Fruit fly (Drosophila melanogaster) whole organism, embryonic: Measurements from ENCODE around the gene Mct1.

ENCODE experiments used
- Abd-B ChIP-seq: fragments of 200-800 bp; sonication (Bioruptor generic); optimal IDR thresholded peaks from 2 replicates; lab custom pipeline; 2018; ENCODE audit warnings: missing biosample characterization, mild to moderate bottlenecking, missing genetic modification characterization, moderate library complexity
- Ada2b ChIP-seq: fragments of 200-800 bp; sonication (Bioruptor generic); IDR thresholded peaks from 2 replicates; pipeline ENCODE4 v1.3.6; 2022; ENCODE audit warnings: missing biosample characterization, missing genetic modification characterization
- Antp ChIP-seq: fragments of 200-800 bp; sonication (Bioruptor generic); optimal IDR thresholded peaks from 3 replicates; lab custom pipeline; 2016; ENCODE audit warnings: missing biosample characterization, missing genetic modification characterization
- B-H1 ChIP-seq: fragments of 200-800 bp; sonication (Bioruptor generic); IDR thresholded peaks from 3 replicates; pipeline ENCODE4 v1.3.6; 2022; ENCODE audit warnings: missing biosample characterization, missing genetic modification characterization
- CG10267 ChIP-seq: fragments of 200-800 bp; sonication (Bioruptor generic); optimal IDR thresholded peaks from 2 replicates; lab custom pipeline; 2018; ENCODE audit warnings: missing biosample characterization, mild to moderate bottlenecking, missing genetic modification characterization, moderate library complexity
- CG10431 ChIP-seq: fragments of 200-800 bp; sonication (Bioruptor generic); optimal IDR thresholded peaks from 3 replicates; lab custom pipeline; 2018; ENCODE audit warnings: missing biosample characterization, mild to moderate bottlenecking, missing genetic modification characterization
- CG11085 ChIP-seq: fragments of 200-800 bp; sonication (Bioruptor generic); IDR thresholded peaks from 2 replicates; pipeline ENCODE4 v1.3.6; 2022; ENCODE audit warnings: missing biosample characterization, missing genetic modification characterization
- CG11695 ChIP-seq: fragments of 200-800 bp; sonication (Bioruptor generic); IDR thresholded peaks from 3 replicates; pipeline ENCODE4 v1.3.6; 2022; ENCODE audit warnings: missing biosample characterization, missing genetic modification characterization
- CG13296 ChIP-seq: fragments of 200-800 bp; sonication (Bioruptor generic); optimal IDR thresholded peaks from 3 replicates; lab custom pipeline; 2018; ENCODE audit warnings: missing biosample characterization, mild to moderate bottlenecking, missing genetic modification characterization
- CG13624 ChIP-seq: fragments of 200-800 bp; sonication (Bioruptor generic); optimal IDR thresholded peaks from 2 replicates; lab custom pipeline; 2016; ENCODE audit warnings: missing biosample characterization, missing genetic modification characterization
- CG13894 ChIP-seq: fragments of 200-800 bp; sonication (Bioruptor generic); optimal IDR thresholded peaks from 3 replicates; lab custom pipeline; 2018; ENCODE audit warnings: missing biosample characterization, mild to moderate bottlenecking, missing genetic modification characterization, moderate library complexity
- CG14667 ChIP-seq: fragments of 200-800 bp; sonication (Bioruptor generic); IDR thresholded peaks from 2 replicates; pipeline ENCODE4 v1.3.6; 2022; ENCODE audit warnings: missing biosample characterization, missing genetic modification characterization
- CG15514 ChIP-seq: fragments of 200-800 bp; sonication (Bioruptor generic); optimal IDR thresholded peaks from 3 replicates; lab custom pipeline; 2017; ENCODE audit warnings: missing biosample characterization, missing genetic modification characterization, mild to moderate bottlenecking, moderate library complexity, missing genetic modification reagents
- CG1792 ChIP-seq: fragments of 200-800 bp; sonication (Bioruptor generic); optimal IDR thresholded peaks from 2 replicates; lab custom pipeline; 2016; ENCODE audit warnings: missing biosample characterization, missing genetic modification characterization
- CG2129 ChIP-seq: fragments of 200-800 bp; sonication (Bioruptor generic); IDR thresholded peaks from 2 replicates; pipeline ENCODE4 v1.3.6; 2022; ENCODE audit warnings: missing biosample characterization, missing genetic modification characterization; ENCODE audit not compliant: partially characterized antibody
- CG30403 ChIP-seq: fragments of 200-800 bp; sonication (Bioruptor generic); optimal IDR thresholded peaks from 3 replicates; lab custom pipeline; 2016; ENCODE audit warnings: missing biosample characterization, missing genetic modification characterization
- CG3281 ChIP-seq: fragments of 200-800 bp; sonication (Bioruptor generic); optimal IDR thresholded peaks from 3 replicates; lab custom pipeline; 2017; ENCODE audit warnings: missing biosample characterization, mild to moderate bottlenecking, missing genetic modification characterization
- CG34224 ChIP-seq: fragments of 200-800 bp; sonication (Bioruptor generic); IDR thresholded peaks from 3 replicates; pipeline ENCODE4 v1.3.6; 2022; ENCODE audit warnings: missing biosample characterization, missing genetic modification characterization; ENCODE audit not compliant: partially characterized antibody
- CG3847 ChIP-seq: fragments of 200-800 bp; sonication (Bioruptor generic); IDR thresholded peaks from 2 replicates; pipeline ENCODE4 v1.3.6; 2022; ENCODE audit warnings: missing biosample characterization, missing genetic modification characterization
- CG42726 ChIP-seq: fragments of 200-800 bp; sonication (Bioruptor generic); IDR thresholded peaks from 2 replicates; pipeline ENCODE4 v1.3.6; 2022; ENCODE audit warnings: missing biosample characterization, missing genetic modification characterization; ENCODE audit not compliant: partially characterized antibody
- CG4360 ChIP-seq: fragments of 200-800 bp; sonication (Bioruptor generic); IDR thresholded peaks from 2 replicates; pipeline ENCODE4 v1.3.6; 2022; ENCODE audit warnings: missing biosample characterization, missing genetic modification characterization
- CG6791 ChIP-seq: fragments of 200-800 bp; sonication (Bioruptor generic); IDR thresholded peaks from 3 replicates; pipeline ENCODE4 v1.3.6; 2022; ENCODE audit warnings: missing biosample characterization, missing genetic modification characterization; ENCODE audit not compliant: partially characterized antibody
- CG9215 ChIP-seq: fragments of 200-800 bp; sonication (Bioruptor generic); IDR thresholded peaks from 2 replicates; pipeline ENCODE4 v1.3.6; 2022; ENCODE audit warnings: missing biosample characterization, missing genetic modification characterization
- CG9727 ChIP-seq: fragments of 200-800 bp; sonication (Bioruptor generic); optimal IDR thresholded peaks from 3 replicates; lab custom pipeline; 2017; ENCODE audit warnings: missing biosample characterization, mild to moderate bottlenecking, missing genetic modification characterization
- CG9817 ChIP-seq: fragments of 200-800 bp; sonication (Bioruptor generic); optimal IDR thresholded peaks from 2 replicates; lab custom pipeline; 2018; ENCODE audit warnings: missing biosample characterization, mild to moderate bottlenecking, missing genetic modification characterization, moderate library complexity
- Dek ChIP-seq: fragments of 200-800 bp; sonication (Bioruptor generic); optimal IDR thresholded peaks from 3 replicates; lab custom pipeline; 2019; ENCODE audit warnings: missing biosample characterization, mild to moderate bottlenecking, missing genetic modification characterization, moderate library complexity
- Fer1 ChIP-seq: fragments of 200-800 bp; sonication (Bioruptor generic); optimal IDR thresholded peaks from 2 replicates; lab custom pipeline; 2017; ENCODE audit warnings: missing biosample characterization, mild to moderate bottlenecking, missing genetic modification characterization
- Gug ChIP-seq: fragments of 200-800 bp; sonication (Bioruptor generic); IDR thresholded peaks from 4 replicates; pipeline ENCODE4 v1.3.6; 2022; ENCODE audit warnings: missing biosample characterization, missing genetic modification characterization
- HmgD ChIP-seq: fragments of 200-800 bp; sonication (Bioruptor generic); optimal IDR thresholded peaks from 3 replicates; lab custom pipeline; 2016; ENCODE audit warnings: missing biosample characterization, missing genetic modification characterization
- NC2β ChIP-seq: fragments of 200-800 bp; sonication (Bioruptor generic); optimal IDR thresholded peaks from 2 replicates; lab custom pipeline; 2016; ENCODE audit warnings: missing biosample characterization, missing genetic modification characterization
- PHDP ChIP-seq: fragments of 200-800 bp; sonication (Bioruptor generic); optimal IDR thresholded peaks from 3 replicates; lab custom pipeline; 2018; ENCODE audit warnings: missing biosample characterization, mild to moderate bottlenecking, missing genetic modification characterization, moderate library complexity
- Pdp1 ChIP-seq, 2 experiments: fragments of 200-800 bp; sonication (Bioruptor generic); optimal IDR thresholded peaks; 3 replicates each; lab custom pipeline; 2016; ENCODE audit warnings: missing biosample characterization in 2 of 2, missing genetic modification characterization in 2 of 2, mild to moderate bottlenecking in 1 of 2, moderate library complexity in 1 of 2
- Rx ChIP-seq: fragments of 200-800 bp; sonication (Bioruptor generic); IDR thresholded peaks from 2 replicates; pipeline ENCODE4 v1.3.6; 2022; ENCODE audit warnings: missing biosample characterization, missing genetic modification characterization
- amos ChIP-seq: fragments of 200-800 bp; sonication (Bioruptor generic); IDR thresholded peaks from 2 replicates; pipeline ENCODE4 v1.3.6; 2022; ENCODE audit warnings: missing biosample characterization, missing genetic modification characterization; ENCODE audit not compliant: partially characterized antibody
- ap ChIP-seq: fragments of 200-800 bp; sonication (Bioruptor generic); IDR thresholded peaks from 2 replicates; pipeline ENCODE4 v1.3.6; 2022; ENCODE audit warnings: missing biosample characterization, missing genetic modification characterization
- chinmo ChIP-seq: fragments of 200-800 bp; sonication (Bioruptor generic); IDR thresholded peaks from 4 replicates; pipeline ENCODE4 v1.3.6; 2022; ENCODE audit warnings: missing biosample characterization, missing genetic modification characterization; ENCODE audit not compliant: partially characterized antibody
- dan ChIP-seq: fragments of 200-800 bp; sonication (Bioruptor generic); IDR thresholded peaks from 2 replicates; pipeline ENCODE4 v1.3.6; 2022; ENCODE audit warnings: missing biosample characterization, missing genetic modification characterization
- dpn ChIP-seq, 2 experiments: fragments of 200-800 bp; sonication (Bioruptor generic); optimal IDR thresholded peaks; 3 replicates each; lab custom pipeline; 2016; ENCODE audit warnings: missing biosample characterization in 2 of 2, missing genetic modification characterization in 2 of 2
- her ChIP-seq: fragments of 200-800 bp; sonication (Bioruptor generic); optimal IDR thresholded peaks from 2 replicates; lab custom pipeline; 2016; ENCODE audit warnings: missing biosample characterization, missing genetic modification characterization
- insv ChIP-seq, 2 experiments: fragments of 200-800 bp; sonication (Bioruptor generic); optimal IDR thresholded peaks; 3 replicates each; lab custom pipeline; 2016 to 2018; ENCODE audit warnings: missing biosample characterization in 2 of 2, missing genetic modification characterization in 2 of 2
- mld ChIP-seq: fragments of 200-800 bp; sonication (Bioruptor generic); IDR thresholded peaks from 3 replicates; pipeline ENCODE4 v1.3.6; 2022; ENCODE audit warnings: missing biosample characterization, missing genetic modification characterization; ENCODE audit not compliant: partially characterized antibody
- pita ChIP-seq: fragments of 200-800 bp; sonication (Bioruptor generic); optimal IDR thresholded peaks from 2 replicates; lab custom pipeline; 2017; ENCODE audit warnings: missing biosample characterization, mild to moderate bottlenecking, missing genetic modification characterization
- pzg ChIP-seq: fragments of 200-800 bp; sonication (Bioruptor generic); optimal IDR thresholded peaks from 3 replicates; lab custom pipeline; 2018; ENCODE audit warnings: missing biosample characterization, mild to moderate bottlenecking, missing genetic modification characterization, moderate library complexity
- sim ChIP-seq: fragments of 200-800 bp; sonication (Bioruptor generic); IDR thresholded peaks from 2 replicates; pipeline ENCODE4 v1.3.6; 2022; ENCODE audit warnings: missing biosample characterization, missing genetic modification characterization
- sisA ChIP-seq: fragments of 200-800 bp; sonication (Bioruptor generic); IDR thresholded peaks from 2 replicates; pipeline ENCODE4 v1.3.6; 2022; ENCODE audit warnings: missing biosample characterization, missing genetic modification characterization
- sna ChIP-seq: fragments of 200-800 bp; sonication (Bioruptor generic); IDR thresholded peaks from 2 replicates; pipeline ENCODE4 v1.3.6; 2022; ENCODE audit warnings: missing biosample characterization, missing genetic modification characterization; ENCODE audit not compliant: partially characterized antibody
- sob ChIP-seq: fragments of 200-800 bp; sonication (Bioruptor generic); IDR thresholded peaks from 2 replicates; pipeline ENCODE4 v1.3.6; 2022; ENCODE audit warnings: missing biosample characterization, missing genetic modification characterization
- stwl ChIP-seq: fragments of 200-800 bp; sonication (Bioruptor generic); optimal IDR thresholded peaks from 3 replicates; lab custom pipeline; 2018; ENCODE audit warnings: missing biosample characterization, mild to moderate bottlenecking, missing genetic modification characterization, moderate library complexity
- unpg ChIP-seq: fragments of 200-800 bp; sonication (Bioruptor generic); optimal IDR thresholded peaks from 3 replicates; lab custom pipeline; 2018; ENCODE audit warnings: missing biosample characterization, mild to moderate bottlenecking, missing genetic modification characterization, moderate library complexity
- wdn ChIP-seq: fragments of 200-800 bp; sonication (Bioruptor generic); IDR thresholded peaks from 2 replicates; pipeline ENCODE4 v1.3.6; 2022; ENCODE audit warnings: missing biosample characterization, missing genetic modification characterization

Mct1 gene

dm6 chrX:2149478-2149877 lies 39.5 kb upstream of the Mct1 start, which contains the start of gene bcn92 (continued):
- TF ChIP-seq unpg (GFP tag; lab: Kevin White, UChicago) (peak; percentile 8), sob (peak; percentile 57), CG3847 (GFP tag; lab: Robert Waterston, UW) (peak; percentile 39), sisA (GFP tag; lab: Robert Waterston, UW) (peak; percentile 42; the same call in 1 of the 2 replicates), Rx (GFP tag; lab: Robert Waterston, UW) (no peak), CG4360 (no peak), CG10267 (tag; lab: Kevin White, UChicago) (peak; percentile 50), pzg (GFP tag; lab: Kevin White, UChicago) (peak; percentile 69), CG11085 (0 out of 2 replicates have a peak, but pooled peaks have one; percentile 11), CG9215 (GFP tag; lab: Robert Waterston, UW) (no peak), PHDP (tag; lab: Kevin White, UChicago) (peak; percentile 34), mld (GFP tag; lab: Robert Waterston, UW) (peak; percentile 86; the same call in 2 of the 3 replicates), Pdp1 (GFP tag; optimal IDR thresholded peaks at IDR 0.05; lab: Kevin White, UChicago) (peak; percentile 46 to 90), CG11695 (GFP tag; lab: Robert Waterston, UW) (no peak), CG10431 (GFP tag; lab: Kevin White, UChicago) (peak; percentile 83), amos (GFP tag; lab: Robert Waterston, UW) (peak; percentile 97), dpn (GFP tag; optimal IDR thresholded peaks at IDR 0.05; lab: Kevin White, UChicago) (peak; percentile 48 to 51), CG2129 (peak; percentile 86), ap (no peak), Ada2b (GFP tag; lab: Robert Waterston, UW) (peak; percentile 40; the same call in 1 of the 2 replicates), CG15514 (GFP tag; lab: Kevin White, UChicago) (peak; percentile 61), CG3281 (GFP tag; lab: Kevin White, UChicago) (peak; percentile 24), wdn (no peak), pita (GFP tag; lab: Kevin White, UChicago) (no peak), Gug (GFP tag; lab: Robert Waterston, UW) (peak; percentile 56; the same call in 2 of the 4 replicates), chinmo (GFP tag; lab: Robert Waterston, UW) (peak; percentile 91; the same call in 3 of the 4 replicates), CG42726 (GFP tag; lab: Robert Waterston, UW) (peak; percentile 92), stwl (peak; percentile 34), CG13296 (GFP tag; lab: Kevin White, UChicago) (peak; percentile 7), her (peak; percentile 30), Dek (peak; percentile 16), sim (GFP tag; lab: Robert Waterston, UW) (no peak), insv (GFP tag; optimal IDR thresholded peaks at IDR 0.05; lab: Kevin White, UChicago) (peak in 1 of 2 experiments; percentile 84), CG9727 (GFP tag; lab: Kevin White, UChicago) (peak; percentile 27), HmgD (GFP tag; lab: Kevin White, UChicago) (no peak), CG34224 (GFP tag; lab: Robert Waterston, UW) (peak; percentile 93), Fer1 (GFP tag; lab: Kevin White, UChicago) (peak; percentile 37), Antp (peak; percentile 41), B-H1 (no peak), CG13624 (peak; percentile 58), Abd-B (GFP tag; lab: Kevin White, UChicago) (peak; percentile 7), CG13894 (no peak), CG1792 (GFP tag; lab: Kevin White, UChicago) (peak; percentile 43), sna (GFP tag; lab: Robert Waterston, UW) (peak; percentile 93), CG14667 (GFP tag; lab: Robert Waterston, UW) (0 out of 2 replicates have a peak, but pooled peaks have one; percentile 5), CG6791 (peak; percentile 95), dan (GFP tag; lab: Robert Waterston, UW) (no peak), CG9817 (peak; percentile 5), NC2β (GFP tag; lab: Kevin White, UChicago) (peak; percentile 10), CG30403 (GFP tag; lab: Kevin White, UChicago) (peak; percentile 61)
